Worm (Caenorhabditis elegans) whole organism, L1 larva: ENCODE measurements around the gene nhr-123.

ENCODE experiments used
- ceh-63 ChIP-seq: fragments of 200-800 bp; sonication (Bioruptor generic); optimal IDR thresholded peaks from 2 replicates; lab custom pipeline; 2018; ENCODE audit warnings: mild to moderate bottlenecking, missing genetic modification characterization, missing compliant biosample characterization
- ces-1 ChIP-seq: fragments of 150-350 bp; optimal IDR thresholded peaks from 2 replicates; lab custom pipeline; 2014; ENCODE audit warnings: missing biosample characterization, missing genetic modification reagents, missing genetic modification characterization
- lin-14 ChIP-seq: fragments of 200-800 bp; sonication (Bioruptor generic); optimal IDR thresholded peaks from 2 replicates; lab custom pipeline; 2018; ENCODE audit warnings: mild to moderate bottlenecking, missing genetic modification characterization, moderate library complexity, missing compliant biosample characterization
- nhr-11 ChIP-seq: fragments of 150-350 bp; optimal IDR thresholded peaks from 2 replicates; lab custom pipeline; 2014; ENCODE audit warnings: missing biosample characterization, missing genetic modification characterization
- nhr-12 ChIP-seq: sonication (generic microtip); optimal IDR thresholded peaks from 2 replicates; lab custom pipeline; 2017; ENCODE audit warnings: missing biosample characterization, missing genetic modification characterization
- nhr-71 ChIP-seq: sonication (generic microtip); optimal IDR thresholded peaks from 2 replicates; lab custom pipeline; 2016; ENCODE audit warnings: mild to moderate bottlenecking, missing genetic modification characterization, moderate library complexity, missing compliant biosample characterization
- pqm-1 ChIP-seq: sonication (generic microtip); optimal IDR thresholded peaks from 3 replicates; lab custom pipeline; 2017; ENCODE audit warnings: missing biosample characterization, missing genetic modification characterization
- snpc-4 ChIP-seq: fragments of 150-350 bp; optimal IDR thresholded peaks from 2 replicates; lab custom pipeline; 2014; ENCODE audit warnings: missing biosample characterization, missing genetic modification characterization
- swsn-7 ChIP-seq: sonication (generic microtip); optimal IDR thresholded peaks from 2 replicates; lab custom pipeline; 2016; ENCODE audit warnings: missing genetic modification characterization, missing compliant biosample characterization
- unc-130 ChIP-seq: fragments of 150-350 bp; optimal IDR thresholded peaks from 2 replicates; lab custom pipeline; 2017; ENCODE audit warnings: missing biosample characterization, missing genetic modification characterization, inconsistent platforms
- unc-62 ChIP-seq: fragments of 150-350 bp; optimal IDR thresholded peaks from 2 replicates; lab custom pipeline; 2014; ENCODE audit warnings: missing biosample characterization, missing genetic modification reagents, missing genetic modification characterization
- ztf-11 ChIP-seq, 2 experiments: sonication (generic microtip); optimal IDR thresholded peaks; 2 replicates each; lab custom pipeline; 2016 to 2017; ENCODE audit warnings: missing genetic modification characterization in 2 of 2, missing biosample characterization in 1 of 2, missing compliant biosample characterization in 1 of 2

ce11 chrV:449685-450084, 1.6 kb upstream of the nhr-123 start, which contains the start of gene M02H5.8:
- TF ChIP-seq nhr-71 (tag; lab: Kevin White, UChicago) (no peak), ces-1 (GFP tag; lab: Kevin White, UChicago) (no peak), nhr-11 (tag; lab: Kevin White, UChicago) (no peak), snpc-4 (tag; lab: Kevin White, UChicago) (no peak), pqm-1 (tag; lab: Kevin White, UChicago) (no peak), lin-14 (GFP tag; lab: Kevin White, UChicago) (no peak), ztf-11 (tag; optimal IDR thresholded peaks at IDR 0.05; lab: Kevin White, UChicago) (no peak), unc-62 (GFP tag; lab: Kevin White, UChicago) (no peak), ceh-63 (no peak), unc-130 (tag; lab: Kevin White, UChicago) (no peak), swsn-7 (no peak), nhr-12 (tag; lab: Kevin White, UChicago) (no peak)
